Fruit fly (Drosophila melanogaster) S2 (cell line): ENCODE data around the gene CG16826.

Experiments
- CG8478 ChIP-seq: fragments of >200 bp; optimal IDR thresholded peaks from 2 replicates; lab custom pipeline; 2018
- CTCF ChIP-seq, 2 experiments: fragments of >200 bp; optimal IDR thresholded peaks; 2 replicates each; lab custom pipeline; 2018

DNA sequence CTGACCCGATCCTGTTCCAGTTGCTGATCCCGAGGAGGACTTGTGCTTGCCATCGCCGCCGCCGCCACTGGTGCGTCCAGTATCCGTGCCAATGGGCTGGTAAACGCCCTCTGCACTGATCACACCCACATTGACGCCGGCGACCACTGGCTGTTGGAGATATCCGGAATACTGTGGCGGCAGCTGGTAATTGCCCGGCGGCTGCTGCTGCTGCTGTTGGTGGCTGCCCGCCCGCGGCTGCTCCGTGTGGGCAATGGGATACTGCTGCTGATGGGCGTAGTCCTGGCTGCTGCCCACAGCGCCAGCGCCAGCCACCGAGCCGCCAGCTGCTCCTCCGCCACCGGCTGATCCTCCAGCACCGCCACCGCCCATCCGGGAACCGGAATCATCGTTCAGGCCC, 42.6 kb upstream of the CG16826 start:
- TF ChIP-seq CG8478 (lab: Kevin White, UChicago) = no peak
- TF ChIP-seq CTCF (optimal IDR thresholded peaks at IDR 0.05; lab: Kevin White, UChicago) = no peak
